Fruit fly (Drosophila melanogaster): ENCODE data around the gene Iml1.

Gene Iml1

DNA sequence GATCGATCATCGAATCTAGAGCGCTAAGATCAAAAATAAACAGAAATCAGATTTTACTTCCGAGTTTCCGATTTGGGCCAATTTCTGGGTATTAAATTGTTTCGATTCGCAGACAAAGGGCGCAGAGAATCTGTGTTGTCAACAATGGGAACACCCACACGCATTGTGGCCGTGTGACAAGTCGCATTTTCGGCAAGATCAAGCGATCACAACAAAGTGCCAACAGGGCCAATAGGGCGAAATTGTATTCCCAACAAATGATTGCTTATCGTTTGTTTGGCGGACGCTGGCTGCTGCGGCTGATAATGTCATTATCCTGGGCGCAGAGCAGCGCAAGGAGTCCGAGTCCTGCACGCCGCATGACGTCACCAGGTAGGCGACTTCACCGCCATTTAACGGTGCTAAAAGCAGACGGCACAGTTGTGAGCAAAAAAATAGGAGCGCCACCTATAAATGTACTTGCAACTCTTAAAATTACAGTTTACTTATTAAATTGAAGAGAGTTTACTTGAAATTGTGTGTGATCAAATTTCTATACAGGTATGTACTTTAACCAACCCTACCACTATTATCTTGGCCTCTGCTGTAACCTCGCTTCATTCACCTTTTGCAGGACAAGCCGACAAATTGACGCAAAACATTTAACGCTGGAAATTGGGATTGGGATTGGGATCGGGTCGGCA is 54.7 kb downstream of the Iml1 start (continued):
- TF ChIP-seq CG11247 (GFP tag; IDR thresholded peaks at IDR 0.05) (peak; percentile 56; the same call in 1 of the 2 replicates), her (GFP tag; optimal IDR thresholded peaks at IDR 0.05) (no peak), Ada2b (GFP tag; IDR thresholded peaks at IDR 0.05) (peak; percentile 69; the same call in 1 of the 2 replicates), Six4 (GFP tag; optimal IDR thresholded peaks at IDR 0.05) (peak; percentile 13), CG14441 (GFP tag; IDR thresholded peaks at IDR 0.05) (peak; percentile 73), Pdp1 (GFP tag; optimal IDR thresholded peaks at IDR 0.05) (peak in 1 of 2 experiments; percentile 67), bsh (GFP tag; optimal IDR thresholded peaks at IDR 0.05) (peak in 1 of 2 experiments; percentile 62), CG33213 (GFP tag; optimal IDR thresholded peaks at IDR 0.05) (peak; percentile 52), Sox100B (GFP tag; optimal IDR thresholded peaks at IDR 0.05) (no peak), croc (GFP tag; conservative IDR thresholded peaks at IDR 0.05) (peak; percentile 75), tll (GFP tag; optimal IDR thresholded peaks at IDR 0.05) (peak in 1 of 2 experiments; percentile 88), Dip3 (GFP tag; optimal IDR thresholded peaks at IDR 0.05) (peak; percentile 16), CG8359 (GFP tag; optimal IDR thresholded peaks at IDR 0.05; ENCODE audit: borderline replicate concordance) (peak; percentile 37), shn (GFP tag; optimal IDR thresholded peaks at IDR 0.05) (peak; percentile 30), gcm (GFP tag; optimal IDR thresholded peaks at IDR 0.05) (peak; percentile 40), NC2β (GFP tag; optimal IDR thresholded peaks at IDR 0.05) (peak; percentile 65), CG17361 (GFP tag; IDR thresholded peaks at IDR 0.05) (peak; percentile 54), zfh2 (GFP tag; optimal IDR thresholded peaks at IDR 0.05) (no peak), row (GFP tag; IDR thresholded peaks at IDR 0.05) (peak; percentile 75), CG33557 (GFP tag; optimal IDR thresholded peaks at IDR 0.05) (peak; percentile 70), Dbx (GFP tag; IDR thresholded peaks at IDR 0.05) (no peak), CG10431 (GFP tag; optimal IDR thresholded peaks at IDR 0.05) (no peak), cg (GFP tag; optimal IDR thresholded peaks at IDR 0.05) (no peak), tna (GFP tag; IDR thresholded peaks at IDR 0.05; ENCODE audit: partially characterized antibody) (no peak), sob (GFP tag; IDR thresholded peaks at IDR 0.05) (peak; percentile 50; the same call in 1 of the 2 replicates), org-1 (GFP tag; optimal IDR thresholded peaks at IDR 0.05) (peak; percentile 60), danr (GFP tag; IDR thresholded peaks at IDR 0.05) (0 out of 2 replicates have a peak, but pooled peaks have one; percentile 45), CG12299 (tag; optimal IDR thresholded peaks at IDR 0.05) (no peak), sens (GFP tag) (peak; percentile 89), salm (tag; optimal IDR thresholded peaks at IDR 0.05) (peak; percentile 3), CG31441 (GFP tag; IDR thresholded peaks at IDR 0.05) (peak; percentile 67), GATAe (GFP tag; conservative IDR thresholded peaks at IDR 0.05) (no peak), oc (tag; optimal IDR thresholded peaks at IDR 0.05) (peak; percentile 38), HHEX (GFP tag; optimal IDR thresholded peaks at IDR 0.05) (no peak), CG10267 (tag; optimal IDR thresholded peaks at IDR 0.05) (peak; percentile 44), CG13123 (GFP tag; optimal IDR thresholded peaks at IDR 0.05) (no peak), slou (GFP tag; optimal IDR thresholded peaks at IDR 0.05) (no peak), CG1024 (GFP tag; IDR thresholded peaks at IDR 0.05) (peak; percentile 60; the same call in 1 of the 2 replicates), Abd-B (GFP tag; optimal IDR thresholded peaks at IDR 0.05) (peak; percentile 55), CG8388 (GFP tag; optimal IDR thresholded peaks at IDR 0.05) (peak; percentile 46), Eip74EF (GFP tag; optimal IDR thresholded peaks at IDR 0.05) (no peak), pros (GFP tag; optimal IDR thresholded peaks at IDR 0.05) (no peak), ac (GFP tag; optimal IDR thresholded peaks at IDR 0.05) (peak; percentile 98), CG10462 (GFP tag; optimal IDR thresholded peaks at IDR 0.05) (peak; percentile 76), CG3847 (GFP tag; IDR thresholded peaks at IDR 0.05) (0 out of 2 replicates have a peak, but pooled peaks have one; percentile 21), CG4617 (GFP tag; optimal IDR thresholded peaks at IDR 0.05; ENCODE audit: borderline replicate concordance) (peak; percentile 33), sisA (GFP tag; IDR thresholded peaks at IDR 0.05) (peak; percentile 59; the same call in 1 of the 2 replicates), CG3065 (GFP tag; optimal IDR thresholded peaks at IDR 0.05) (peak; percentile 17)

Data from whole organism, embryonic.